Fruit fly (Drosophila melanogaster): ENCODE measurements around the gene Akh.

Gene Akh

DNA sequence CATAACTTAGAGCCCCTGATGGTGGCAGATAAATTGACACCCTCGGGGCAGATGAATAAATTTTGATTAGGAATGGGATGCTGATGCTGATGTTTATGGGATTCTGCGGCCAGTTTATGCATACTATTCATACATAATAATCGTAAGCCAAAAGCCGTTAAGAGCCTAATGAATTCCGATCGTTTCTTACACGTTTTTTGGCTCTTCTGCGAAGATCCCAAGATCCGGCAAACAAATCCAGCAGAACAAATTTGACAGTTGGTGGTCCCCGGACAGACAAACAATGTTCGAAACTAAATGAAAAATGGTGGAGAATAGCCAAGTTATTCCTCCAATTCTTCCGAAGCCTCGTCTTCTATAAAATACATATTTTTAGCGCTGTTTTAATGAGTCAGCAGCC lies 23.8 kb upstream of the Akh start:
- TF ChIP-seq CG6276 (GFP tag; optimal IDR thresholded peaks at IDR 0.05) (no peak), CG6792 (GFP tag; optimal IDR thresholded peaks at IDR 0.05) (no peak), CG7368 (GFP tag; optimal IDR thresholded peaks at IDR 0.05) (no peak), Hr4 (GFP tag; optimal IDR thresholded peaks at IDR 0.05) (no peak), Blimp-1 (GFP tag; optimal IDR thresholded peaks at IDR 0.05) (no peak), achi (GFP tag; optimal IDR thresholded peaks at IDR 0.05) (no peak), CG3032 (tag; optimal IDR thresholded peaks at IDR 0.05) (no peak), topi (GFP tag; optimal IDR thresholded peaks at IDR 0.05) (no peak), pdm3 (GFP tag; optimal IDR thresholded peaks at IDR 0.05) (no peak), cyc (GFP tag; optimal IDR thresholded peaks at IDR 0.05) (no peak), acj6 (GFP tag; optimal IDR thresholded peaks at IDR 0.05) (no peak), CG8319 (GFP tag; optimal IDR thresholded peaks at IDR 0.05) (no peak), Sox14 (GFP tag; optimal IDR thresholded peaks at IDR 0.05) (no peak), net (GFP tag; optimal IDR thresholded peaks at IDR 0.05) (no peak), dsx (GFP tag; optimal IDR thresholded peaks at IDR 0.05; ENCODE audit: poor library complexity, severe bottlenecking) (no peak), CG11762 (GFP tag; optimal IDR thresholded peaks at IDR 0.05; ENCODE audit: insufficient read depth) (no peak), CG6854 (GFP tag; optimal IDR thresholded peaks at IDR 0.05) (no peak), Hr39 (GFP tag; optimal IDR thresholded peaks at IDR 0.05) (no peak), CG11902 (GFP tag; optimal IDR thresholded peaks at IDR 0.05) (no peak), Hr38 (GFP tag; optimal IDR thresholded peaks at IDR 0.05) (no peak)

dm6 chr3L:4118339-4118738 lies 22.9 kb upstream of the Akh start:
- no peak for TF ChIP-seq acj6 (GFP tag; optimal IDR thresholded peaks at IDR 0.05)
- TF ChIP-seq Lpt (GFP tag; optimal IDR thresholded peaks at IDR 0.05) = no peak
- no peak for TF ChIP-seq svp (GFP tag)
- TF ChIP-seq Gug (GFP tag; IDR thresholded peaks at IDR 0.05) = no peak
- TF ChIP-seq pdm3 (GFP tag; optimal IDR thresholded peaks at IDR 0.05) = no peak
- no peak for TF ChIP-seq eg (GFP tag; IDR thresholded peaks at IDR 0.05)
- TF ChIP-seq Eip78C (GFP tag) = peak; percentile 58

DNA sequence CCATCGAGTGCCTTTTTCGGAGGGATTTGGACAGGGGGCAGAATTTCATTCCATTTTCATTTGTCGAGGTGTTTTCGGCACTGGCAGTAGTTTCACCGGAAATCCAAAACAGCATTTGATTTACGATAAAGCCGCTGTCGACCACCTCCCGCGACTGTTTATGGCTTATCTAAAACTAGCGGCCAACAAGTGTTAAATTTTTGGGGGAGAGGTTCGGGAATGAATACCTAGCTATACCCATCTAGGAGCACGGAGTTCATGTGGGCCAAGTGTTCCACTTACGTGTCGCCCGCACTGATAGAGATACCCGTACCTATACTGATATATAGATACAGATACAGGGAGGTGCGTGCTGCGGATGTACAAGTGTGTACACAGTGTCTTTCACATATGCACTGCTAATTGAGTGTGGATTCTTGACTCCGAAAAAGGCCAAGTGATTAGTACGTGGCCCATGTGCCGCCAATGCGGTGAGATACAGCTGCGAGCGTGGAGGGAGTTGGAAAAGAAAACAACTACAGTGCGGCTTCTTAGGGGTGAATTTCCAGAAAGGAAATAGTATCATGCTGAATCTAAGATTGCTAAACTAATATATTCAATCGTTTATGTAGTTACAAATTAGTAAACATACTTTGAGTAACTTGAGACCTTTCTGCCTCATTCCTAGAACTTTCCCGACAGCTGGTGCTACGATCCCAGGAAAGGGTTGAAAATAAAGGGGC lies 21.5 kb upstream of the Akh start:
- TF ChIP-seq esn (GFP tag; optimal IDR thresholded peaks at IDR 0.05) = no peak
- TF ChIP-seq Eip78C (GFP tag) = peak; percentile 70
- peak; percentile 1 for TF ChIP-seq CG8319 (GFP tag; optimal IDR thresholded peaks at IDR 0.05)
- TF ChIP-seq CG3032 (tag; optimal IDR thresholded peaks at IDR 0.05) = no peak
- TF ChIP-seq Hr38 (GFP tag; optimal IDR thresholded peaks at IDR 0.05) = no peak
- TF ChIP-seq fkh (GFP tag; optimal IDR thresholded peaks at IDR 0.05) = peak; percentile 57
- TF ChIP-seq achi (GFP tag; optimal IDR thresholded peaks at IDR 0.05) = peak; percentile 16
- peak; percentile 4 for TF ChIP-seq topi (GFP tag; optimal IDR thresholded peaks at IDR 0.05)
- TF ChIP-seq svp (GFP tag) = peak; percentile 53

DNA sequence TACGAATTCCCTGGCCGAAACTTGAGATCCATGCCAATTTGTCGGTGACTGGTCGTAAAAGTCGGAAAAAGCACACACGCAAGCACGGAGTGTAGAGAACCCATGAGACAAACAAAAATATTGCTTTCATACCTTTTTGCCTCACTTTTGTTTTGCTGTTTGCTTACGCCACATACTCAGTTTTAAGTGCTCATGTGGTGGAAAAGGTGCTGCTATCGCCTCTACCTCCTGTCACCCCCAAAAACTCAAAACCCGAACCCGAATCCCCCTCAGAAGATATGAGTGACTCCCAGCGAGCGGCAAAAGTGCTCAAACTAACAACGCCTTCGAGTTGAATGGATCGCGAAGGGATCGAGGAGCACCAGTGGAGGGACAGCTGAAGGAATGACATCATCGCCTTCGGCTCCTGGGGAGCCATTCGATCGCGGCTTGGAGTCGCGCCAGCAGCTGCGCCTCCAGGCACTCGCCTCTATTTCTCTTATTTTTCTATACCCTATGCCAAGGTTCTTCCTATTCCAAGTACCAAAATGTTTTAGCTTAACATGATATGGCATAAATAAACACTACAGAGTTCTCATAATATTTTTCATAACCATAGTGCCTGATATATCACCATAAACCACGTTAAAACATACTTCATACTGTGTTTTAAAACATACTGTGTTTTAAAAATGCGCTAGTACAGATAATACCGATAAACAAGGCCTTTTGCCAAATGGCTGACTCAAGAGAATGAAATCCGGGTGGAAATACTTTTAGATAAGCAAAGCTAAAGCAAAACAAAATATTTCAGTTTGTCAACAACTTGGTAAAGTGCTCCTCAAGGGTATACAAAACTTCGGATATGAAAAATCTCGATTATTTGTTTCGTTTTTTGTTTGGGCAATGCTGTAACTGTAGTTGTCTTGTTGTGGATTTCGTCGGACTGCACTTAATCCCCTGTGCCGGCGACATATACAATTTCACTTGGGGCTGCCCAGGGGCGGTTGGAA lies 20.6 kb upstream of the Akh start:
- TF ChIP-seq dsx (GFP tag; optimal IDR thresholded peaks at IDR 0.05; ENCODE audit: poor library complexity, severe bottlenecking) (no peak), ss (GFP tag; optimal IDR thresholded peaks at IDR 0.05) (no peak), Sox102F (GFP tag; optimal IDR thresholded peaks at IDR 0.05) (peak; percentile 12), CG31627 (GFP tag; optimal IDR thresholded peaks at IDR 0.05) (peak; percentile 12), Eip78C (GFP tag) (peak; percentile 62), Blimp-1 (GFP tag; optimal IDR thresholded peaks at IDR 0.05) (no peak), CG3919 (GFP tag; optimal IDR thresholded peaks at IDR 0.05) (no peak), topi (GFP tag; optimal IDR thresholded peaks at IDR 0.05) (no peak), fkh (GFP tag; optimal IDR thresholded peaks at IDR 0.05) (peak; percentile 29), cyc (GFP tag; optimal IDR thresholded peaks at IDR 0.05) (no peak), CG16779 (tag; optimal IDR thresholded peaks at IDR 0.05) (no peak), Ets96B (tag; optimal IDR thresholded peaks at IDR 0.05) (no peak), Sox15 (GFP tag; optimal IDR thresholded peaks at IDR 0.05) (no peak), Ets21C (GFP tag; optimal IDR thresholded peaks at IDR 0.05) (no peak), CG7368 (GFP tag; optimal IDR thresholded peaks at IDR 0.05) (no peak), Eip93F (GFP tag; optimal IDR thresholded peaks at IDR 0.05) (no peak), Smox (GFP tag; optimal IDR thresholded peaks at IDR 0.05) (no peak), lz (GFP tag; optimal IDR thresholded peaks at IDR 0.05) (peak; percentile 21), CG15336 (GFP tag; IDR thresholded peaks at IDR 0.05) (no peak), salr (GFP tag; optimal IDR thresholded peaks at IDR 0.05) (no peak), spab (GFP tag; optimal IDR thresholded peaks at IDR 0.05) (no peak), CG4318 (GFP tag; optimal IDR thresholded peaks at IDR 0.05) (no peak), CG11902 (GFP tag; optimal IDR thresholded peaks at IDR 0.05) (no peak), CG6276 (GFP tag; optimal IDR thresholded peaks at IDR 0.05) (no peak)
